Fruit fly (Drosophila melanogaster) whole organism, adult: ENCODE results near the gene CG4829.

ENCODE experiments used
- CG11617 ChIP-seq: fragments of 200-800 bp; sonication (Bioruptor generic); optimal IDR thresholded peaks from 2 replicates; lab custom pipeline; 2017; ENCODE audit warnings: mild to moderate bottlenecking, missing biosample characterization, missing genetic modification reagents, missing genetic modification characterization
- CG12768 ChIP-seq: fragments of 200-800 bp; sonication (Bioruptor generic); optimal IDR thresholded peaks from 2 replicates; lab custom pipeline; 2017; ENCODE audit warnings: missing biosample characterization, missing genetic modification characterization, mild to moderate bottlenecking, moderate library complexity, missing genetic modification reagents
- CG14711 ChIP-seq: fragments of 200-800 bp; sonication (Bioruptor generic); optimal IDR thresholded peaks from 2 replicates; lab custom pipeline; 2018; ENCODE audit warnings: missing biosample characterization, mild to moderate bottlenecking, missing genetic modification characterization, moderate library complexity
- CG1620 ChIP-seq: fragments of 200-800 bp; sonication (Bioruptor generic); optimal IDR thresholded peaks from 2 replicates; lab custom pipeline; 2016; ENCODE audit warnings: missing biosample characterization, missing genetic modification characterization
- CG33017 ChIP-seq: fragments of 200-800 bp; sonication (Bioruptor generic); optimal IDR thresholded peaks from 2 replicates; lab custom pipeline; 2018; ENCODE audit warnings: missing biosample characterization, mild to moderate bottlenecking, missing genetic modification characterization, moderate library complexity
- CG5204 ChIP-seq: fragments of 200-800 bp; sonication (Bioruptor generic); optimal IDR thresholded peaks from 2 replicates; lab custom pipeline; 2016; ENCODE audit warnings: missing biosample characterization, missing genetic modification characterization
- CG7045 ChIP-seq: fragments of 200-800 bp; sonication (Bioruptor generic); optimal IDR thresholded peaks from 2 replicates; lab custom pipeline; 2017; ENCODE audit warnings: missing biosample characterization, mild to moderate bottlenecking, missing genetic modification characterization
- CG7101 ChIP-seq: fragments of 200-800 bp; sonication (Bioruptor generic); optimal IDR thresholded peaks from 2 replicates; lab custom pipeline; 2018; ENCODE audit warnings: missing biosample characterization, mild to moderate bottlenecking, missing genetic modification characterization, moderate library complexity
- Clk ChIP-seq: fragments of 200-800 bp; sonication (Bioruptor generic); optimal IDR thresholded peaks from 2 replicates; lab custom pipeline; 2017; ENCODE audit warnings: missing biosample characterization, missing genetic modification characterization
- Crg-1 ChIP-seq: fragments of 200-800 bp; sonication (Bioruptor generic); optimal IDR thresholded peaks from 2 replicates; lab custom pipeline; 2016; ENCODE audit warnings: missing biosample characterization, missing genetic modification characterization
- Hr96 ChIP-seq: fragments of 200-800 bp; sonication (Bioruptor generic); optimal IDR thresholded peaks from 2 replicates; lab custom pipeline; 2016; ENCODE audit warnings: missing biosample characterization, missing genetic modification characterization
- Mnt ChIP-seq: fragments of 200-800 bp; sonication (Bioruptor generic); optimal IDR thresholded peaks from 2 replicates; lab custom pipeline; 2016; ENCODE audit warnings: missing biosample characterization, mild to moderate bottlenecking, missing genetic modification characterization
- bab1 ChIP-seq: fragments of 200-800 bp; sonication (Bioruptor generic); optimal IDR thresholded peaks from 3 replicates; lab custom pipeline; 2019; ENCODE audit warnings: missing biosample characterization, mild to moderate bottlenecking, missing genetic modification characterization, moderate library complexity
- cic ChIP-seq: fragments of 200-800 bp; sonication (Bioruptor generic); optimal IDR thresholded peaks from 2 replicates; lab custom pipeline; 2017; ENCODE audit warnings: missing biosample characterization, mild to moderate bottlenecking, missing genetic modification characterization, moderate library complexity
- cnc ChIP-seq, 2 experiments: fragments of >200 bp; optimal IDR thresholded peaks; 2 replicates each; lab custom pipeline; 2017
- kay ChIP-seq: fragments of 200-800 bp; sonication (Bioruptor generic); peaks from one replicate; lab custom pipeline; 2016; ENCODE audit warnings: missing biosample characterization, missing genetic modification characterization, borderline replicate concordance
- ovo ChIP-seq: fragments of 200-800 bp; sonication (Bioruptor generic); optimal IDR thresholded peaks from 2 replicates; lab custom pipeline; 2016; ENCODE audit warnings: missing biosample characterization, missing genetic modification characterization
- pad ChIP-seq: fragments of 200-800 bp; sonication (Bioruptor generic); optimal IDR thresholded peaks from 3 replicates; lab custom pipeline; 2017; ENCODE audit warnings: missing biosample characterization, missing genetic modification characterization, mild to moderate bottlenecking, moderate library complexity, missing genetic modification reagents
- toe ChIP-seq: fragments of 200-800 bp; sonication (Bioruptor generic); optimal IDR thresholded peaks from 2 replicates; lab custom pipeline; 2016; ENCODE audit warnings: missing biosample characterization, missing genetic modification characterization

CG4829 gene

DNA sequence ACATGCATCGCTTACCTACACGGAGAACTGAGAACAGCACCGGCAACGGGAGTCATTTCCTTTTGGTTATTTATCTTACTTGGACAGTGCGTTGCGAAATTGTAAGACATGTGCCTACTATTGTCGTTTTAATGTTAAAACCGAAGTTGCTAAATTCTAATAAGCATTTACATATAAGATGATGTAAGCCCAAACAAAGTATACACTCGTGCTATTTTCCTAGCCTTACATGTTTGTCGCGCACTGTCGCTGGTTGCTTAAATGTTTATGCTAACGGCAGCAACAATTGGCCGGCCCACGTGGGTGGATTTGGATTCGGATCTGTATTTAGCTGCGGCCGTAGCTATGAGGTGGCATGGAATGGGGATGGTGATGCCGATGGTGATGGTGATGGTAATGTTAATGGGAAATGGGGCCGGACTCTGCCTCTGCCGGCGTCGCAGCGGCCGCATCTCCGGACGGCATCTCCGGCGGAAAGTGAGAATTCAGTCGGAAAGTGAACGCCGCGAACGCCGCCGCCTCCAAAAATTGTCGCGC, at the start of gene CG4829:
Gene CG4829 (plus strand): TSS at position 487 of the 537 bp plus-strand sequence.
- TF ChIP-seq CG7101 (tag; lab: Kevin White, UChicago): peak; percentile 14
- TF ChIP-seq CG5204: no peak

DNA sequence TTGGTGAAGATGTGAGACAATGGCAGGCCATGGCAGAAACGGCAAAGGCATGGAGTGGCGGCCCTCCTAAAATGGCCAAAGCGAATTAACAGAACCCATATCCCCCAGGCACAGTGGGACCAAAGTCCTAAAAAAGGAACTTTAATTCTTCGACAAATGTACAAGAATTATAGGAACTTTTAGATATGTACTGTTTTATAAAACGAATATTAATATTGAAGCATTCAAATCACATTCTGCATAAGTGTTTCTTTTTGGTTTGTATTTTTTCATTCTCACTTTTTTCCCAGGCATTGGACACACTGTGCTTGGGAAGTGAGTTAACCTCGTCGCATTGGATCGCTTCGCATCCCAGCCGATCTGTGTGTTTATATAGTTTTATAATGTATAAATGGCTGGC, 46.5 kb upstream of the CG4829 start:
- TF ChIP-seq CG7045 (GFP tag; lab: Kevin White, UChicago): no peak
- TF ChIP-seq bab1 (GFP tag; lab: Kevin White, UChicago): no peak
- no peak for TF ChIP-seq Crg-1 (GFP tag; lab: Kevin White, UChicago)
- TF ChIP-seq Hr96 (GFP tag; lab: Kevin White, UChicago): no peak
- TF ChIP-seq toe (GFP tag; lab: Kevin White, UChicago): no peak
- no peak for TF ChIP-seq Mnt (GFP tag; lab: Kevin White, UChicago)
- TF ChIP-seq Clk (GFP tag; lab: Kevin White, UChicago): no peak
- TF ChIP-seq CG7101 (tag; lab: Kevin White, UChicago): no peak
- no peak for TF ChIP-seq CG14711
- no peak for TF ChIP-seq CG11617
- no peak for TF ChIP-seq kay (GFP tag; lab: Kevin White, UChicago)
- no peak for TF ChIP-seq CG5204
- TF ChIP-seq ovo: no peak

dm6 chrX:16765809-16766208, 45.7 kb upstream of the CG4829 start:
- no peak for TF ChIP-seq cnc (optimal IDR thresholded peaks at IDR 0.05; lab: Kevin White, UChicago)
- TF ChIP-seq CG33017: no peak
- TF ChIP-seq kay (GFP tag; lab: Kevin White, UChicago): no peak
- no peak for TF ChIP-seq cic (GFP tag; lab: Kevin White, UChicago)
- TF ChIP-seq Crg-1 (GFP tag; lab: Kevin White, UChicago): no peak

- TF ChIP-seq CG5204: no peak
- no peak for TF ChIP-seq cic (GFP tag; lab: Kevin White, UChicago)
- no peak for TF ChIP-seq pad
- TF ChIP-seq kay (GFP tag; lab: Kevin White, UChicago): no peak
- TF ChIP-seq cnc (optimal IDR thresholded peaks at IDR 0.05; lab: Kevin White, UChicago): no peak
- no peak for TF ChIP-seq Hr96 (GFP tag; lab: Kevin White, UChicago)
- no peak for TF ChIP-seq CG7045 (GFP tag; lab: Kevin White, UChicago)
- no peak for TF ChIP-seq Mnt (GFP tag; lab: Kevin White, UChicago)
- no peak for TF ChIP-seq CG11617
- no peak for TF ChIP-seq CG12768 (GFP tag; lab: Kevin White, UChicago)
- TF ChIP-seq ovo: no peak
- no peak for TF ChIP-seq CG33017
- TF ChIP-seq CG14711: no peak
- no peak for TF ChIP-seq bab1 (GFP tag; lab: Kevin White, UChicago)
- no peak for TF ChIP-seq CG1620 (GFP tag; lab: Kevin White, UChicago)
- no peak for TF ChIP-seq Crg-1 (GFP tag; lab: Kevin White, UChicago)
- no peak for TF ChIP-seq CG7101 (tag; lab: Kevin White, UChicago)
- no peak for TF ChIP-seq toe (GFP tag; lab: Kevin White, UChicago)
These were observed 44.5 kb upstream of the CG4829 start for dm6 chrX:16766868-16767431.

DNA sequence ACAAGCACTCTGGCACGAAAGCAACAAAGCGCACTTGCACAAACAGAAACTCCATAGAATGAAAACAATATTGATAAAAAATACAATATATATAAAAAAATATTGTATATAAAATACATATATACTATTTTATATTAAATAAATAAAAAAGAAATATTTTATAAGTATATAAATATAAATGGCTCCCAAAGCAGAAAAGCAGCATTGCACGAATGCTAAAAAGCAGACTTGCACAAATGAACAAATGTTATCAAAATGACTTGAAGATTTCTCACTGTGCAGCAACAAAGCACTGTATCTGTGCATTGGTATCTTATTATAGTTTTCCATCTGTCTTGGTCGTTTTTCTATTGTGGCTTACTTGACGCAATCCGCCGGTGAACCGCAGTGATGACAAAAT, 42.7 kb upstream of the CG4829 start:
- TF ChIP-seq cic (GFP tag; lab: Kevin White, UChicago): no peak

DNA sequence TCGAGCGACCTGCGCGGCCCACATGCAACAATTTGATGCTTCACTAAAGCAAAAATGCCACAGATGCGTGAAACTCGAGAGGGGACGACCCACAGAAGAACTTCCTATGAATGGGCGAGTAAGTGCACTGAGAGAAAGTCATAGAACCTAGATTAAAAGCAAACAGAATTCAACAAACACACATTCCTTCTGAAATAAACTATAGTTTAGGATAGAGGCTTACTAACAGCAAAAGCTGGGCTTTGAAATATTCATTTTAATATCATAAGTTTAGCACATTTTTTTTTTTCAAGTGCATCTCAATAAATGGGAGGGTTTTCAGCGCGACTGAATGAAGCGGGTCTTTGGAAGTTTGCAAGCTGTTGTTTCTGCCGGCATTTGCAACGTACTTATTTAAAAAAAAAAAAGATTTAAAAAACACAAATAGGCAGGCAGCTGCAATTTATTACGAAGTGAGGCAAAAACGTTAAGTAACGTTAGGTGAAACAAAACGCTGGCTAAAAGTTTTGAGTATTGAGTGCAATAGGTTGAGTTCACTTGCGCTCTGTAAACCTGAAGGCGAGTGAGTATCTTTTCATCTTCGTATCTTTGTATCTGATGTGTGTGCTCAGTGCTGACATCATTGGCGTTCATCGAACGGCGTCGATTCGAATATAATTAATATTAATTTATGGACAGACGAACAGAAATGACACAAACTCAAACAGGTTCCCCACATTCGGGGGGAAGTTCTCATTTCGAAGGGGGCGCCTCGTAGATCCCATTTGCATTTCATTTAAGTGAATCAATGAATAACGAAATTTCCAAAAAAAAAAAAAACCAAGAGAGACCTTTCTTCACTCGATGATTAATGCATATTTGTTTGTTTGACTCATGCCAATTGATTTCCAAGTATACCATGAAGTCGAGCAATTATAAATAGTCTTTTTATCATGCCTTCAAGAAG, 38.3 kb upstream of the CG4829 start:
- TF ChIP-seq Hr96 (GFP tag; lab: Kevin White, UChicago) (no peak), CG14711 (peak; percentile 9)

DNA sequence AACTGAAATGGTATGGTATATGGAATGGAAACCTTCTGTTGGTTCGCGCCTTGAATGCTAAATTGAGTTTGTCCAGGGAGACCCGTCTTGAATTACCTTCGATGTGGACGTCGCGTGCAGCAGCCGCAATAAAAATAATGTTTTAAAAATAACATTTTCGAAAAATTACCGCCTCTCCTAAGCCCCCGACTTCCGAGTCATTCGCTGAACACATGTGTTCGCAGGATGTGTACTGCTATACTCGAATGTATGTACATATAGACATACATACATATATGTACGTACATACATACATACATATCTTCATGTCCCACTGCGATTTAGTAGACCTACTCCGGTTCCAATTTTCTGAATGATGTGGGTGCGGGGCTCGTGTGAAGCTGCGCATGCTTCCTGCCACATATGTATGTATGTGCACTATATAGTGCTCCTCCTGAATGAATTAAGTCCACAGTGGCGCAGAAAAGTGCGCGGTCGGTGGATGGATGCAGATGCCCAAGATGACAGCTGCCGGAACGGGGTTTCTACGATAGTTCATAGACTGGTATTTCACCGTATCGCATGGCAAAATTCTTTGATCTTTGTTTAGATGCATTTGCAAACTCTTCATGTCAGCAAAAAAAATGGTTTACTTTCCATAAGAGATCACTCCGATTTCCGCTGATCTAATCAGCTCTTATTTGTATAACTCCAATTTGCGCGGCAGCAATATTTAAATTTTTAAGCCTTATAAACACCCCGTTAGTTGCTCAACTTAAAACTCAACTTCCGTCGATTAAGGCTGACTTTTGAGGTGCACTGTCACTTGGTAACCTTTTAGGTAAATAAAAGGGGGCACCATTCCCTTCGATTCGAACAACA, 37.1 kb upstream of the CG4829 start:
- TF ChIP-seq cnc (optimal IDR thresholded peaks at IDR 0.05; lab: Kevin White, UChicago): no peak
- no peak for TF ChIP-seq CG7045 (GFP tag; lab: Kevin White, UChicago)
- no peak for TF ChIP-seq Crg-1 (GFP tag; lab: Kevin White, UChicago)
- TF ChIP-seq kay (GFP tag; lab: Kevin White, UChicago): no peak
- TF ChIP-seq pad: no peak
- TF ChIP-seq CG5204: no peak
- TF ChIP-seq CG14711: no peak
- TF ChIP-seq toe (GFP tag; lab: Kevin White, UChicago): no peak
